Fruit fly (Drosophila melanogaster): ENCODE data around the gene CG2225.

The CG2225 gene

dm6 chr2L:21657426-21657825 is 19.9 kb downstream of the CG2225 start (continued):
- TF ChIP-seq fd3F (GFP tag; optimal IDR thresholded peaks at IDR 0.05) (peak; percentile 23), sqz (GFP tag; optimal IDR thresholded peaks at IDR 0.05) (peak; percentile 21), CG2889 (GFP tag; IDR thresholded peaks at IDR 0.05) (peak; percentile 37; the same call in 1 of the 3 replicates), jumu (GFP tag; optimal IDR thresholded peaks at IDR 0.05) (peak; percentile 69), NC2β (GFP tag; optimal IDR thresholded peaks at IDR 0.05) (no peak), so (GFP tag; IDR thresholded peaks at IDR 0.05) (no peak), chif (GFP tag; optimal IDR thresholded peaks at IDR 0.05) (peak; percentile 41 to 61), en (GFP tag; optimal IDR thresholded peaks at IDR 0.05) (peak; percentile 29), Six4 (GFP tag; optimal IDR thresholded peaks at IDR 0.05) (peak; percentile 3), knrl (GFP tag; IDR thresholded peaks at IDR 0.05; ENCODE audit: partially characterized antibody) (peak; percentile 44; the same call in 2 of the 3 replicates), CG31224 (GFP tag; IDR thresholded peaks at IDR 0.05) (peak; percentile 35; the same call in 1 of the 2 replicates), CG12942 (GFP tag; optimal IDR thresholded peaks at IDR 0.05) (peak; percentile 53), CG6813 (GFP tag; optimal IDR thresholded peaks at IDR 0.05) (no peak), Atf-2 (GFP tag; optimal IDR thresholded peaks at IDR 0.05) (peak; percentile 14), CG2199 (GFP tag; IDR thresholded peaks at IDR 0.05) (no peak), CG4820 (GFP tag; optimal IDR thresholded peaks at IDR 0.05) (peak; percentile 50), NC2α (GFP tag; optimal IDR thresholded peaks at IDR 0.05) (peak; percentile 40), CG12236 (GFP tag; optimal IDR thresholded peaks at IDR 0.05) (peak; percentile 27), CG11398 (GFP tag; optimal IDR thresholded peaks at IDR 0.05) (peak; percentile 13), CG8290 (GFP tag; optimal IDR thresholded peaks at IDR 0.05) (peak; percentile 76), CG8290 (tag; optimal IDR thresholded peaks at IDR 0.05) (peak; percentile 75 to 76), az2 (GFP tag; optimal IDR thresholded peaks at IDR 0.05) (peak; percentile 42), Hr3 (GFP tag; optimal IDR thresholded peaks at IDR 0.05) (peak; percentile 61), Adf1 (GFP tag; IDR thresholded peaks at IDR 0.05) (0 out of 2 replicates have a peak, but pooled peaks have one; percentile 30), crol (GFP tag; IDR thresholded peaks at IDR 0.05) (no peak), pnt (GFP tag; optimal IDR thresholded peaks at IDR 0.05) (peak; percentile 33), Fer3 (tag; optimal IDR thresholded peaks at IDR 0.05) (peak; percentile 59), Mad (GFP tag; optimal IDR thresholded peaks at IDR 0.05) (peak; percentile 57), eve (GFP tag; optimal IDR thresholded peaks at IDR 0.05) (no peak), CG31441 (GFP tag; IDR thresholded peaks at IDR 0.05) (peak; percentile 56), Trl (optimal IDR thresholded peaks at IDR 0.05) (no peak), Trl (GFP tag; optimal IDR thresholded peaks at IDR 0.05) (peak; percentile 43), Mrtf (GFP tag; IDR thresholded peaks at IDR 0.05) (peak; percentile 72; the same call in 2 of the 3 replicates), Vsx1 (GFP tag; optimal IDR thresholded peaks at IDR 0.05) (peak; percentile 14), CG16779 (GFP tag; IDR thresholded peaks at IDR 0.05) (peak; percentile 71), CG4328 (GFP tag; optimal IDR thresholded peaks at IDR 0.05) (peak; percentile 44), Gug (GFP tag; IDR thresholded peaks at IDR 0.05) (peak; percentile 70; the same call in 3 of the 4 replicates), ewg (GFP tag; optimal IDR thresholded peaks at IDR 0.05) (peak; percentile 31), slp2 (GFP tag; optimal IDR thresholded peaks at IDR 0.05) (peak; percentile 35), sima (GFP tag; optimal IDR thresholded peaks at IDR 0.05) (no peak), CG18764 (GFP tag; optimal IDR thresholded peaks at IDR 0.05) (peak; percentile 11), CG10147 (GFP tag; optimal IDR thresholded peaks at IDR 0.05) (peak; percentile 8), dpn (GFP tag; optimal IDR thresholded peaks at IDR 0.05) (peak; percentile 51 to 69), E2f2 (GFP tag; IDR thresholded peaks at IDR 0.05) (peak; percentile 77), CG16815 (GFP tag; optimal IDR thresholded peaks at IDR 0.05) (peak; percentile 23), CG32767 (GFP tag; IDR thresholded peaks at IDR 0.05) (peak; percentile 43; the same call in 1 of the 2 replicates), jing (GFP tag; optimal IDR thresholded peaks at IDR 0.05) (no peak), Bgb (GFP tag; IDR thresholded peaks at IDR 0.05; ENCODE audit: partially characterized antibody) (no peak), CG8944 (GFP tag; optimal IDR thresholded peaks at IDR 0.05) (peak; percentile 74), bab2 (GFP tag; optimal IDR thresholded peaks at IDR 0.05) (peak; percentile 61), lola (GFP tag; optimal IDR thresholded peaks at IDR 0.05) (peak in 1 of 3 experiments; percentile 23), CG9437 (GFP tag; optimal IDR thresholded peaks at IDR 0.05) (peak; percentile 42)

All from whole organism, embryonic.